Worm (Caenorhabditis elegans): ENCODE data around the gene col-80.

Gene col-80

ce11 chrII:10657632-10658108 lies 49.3 kb upstream of the col-80 start, which contains the start of gene lact-3 (continued):
- no peak for TF ChIP-seq fkh-3 (tag; optimal IDR thresholded peaks at IDR 0.05)
- no peak for TF ChIP-seq hmg-20 (GFP tag; IDR thresholded peaks at IDR 0.05)
- peak; percentile 49 for TF ChIP-seq hmg-1.2 (GFP tag; IDR thresholded peaks at IDR 0.05)
- no peak for TF ChIP-seq lir-1 (GFP tag; conservative IDR thresholded peaks at IDR 0.05)
- no peak for TF ChIP-seq B0035.1 (tag; optimal IDR thresholded peaks at IDR 0.05)
- TF ChIP-seq dox-1 (GFP tag; IDR thresholded peaks at IDR 0.05), result no peak
- peak; percentile 25; the same call in 1 of the 2 replicates for TF ChIP-seq Y56A3A.18 (GFP tag; IDR thresholded peaks at IDR 0.05)
- peak; percentile 31 for TF ChIP-seq F33H1.4 (GFP tag; IDR thresholded peaks at IDR 0.05)
- 0 out of 2 replicates have a peak, but pooled peaks have one; percentile 16 for TF ChIP-seq ceh-91 (GFP tag; IDR thresholded peaks at IDR 0.05)
- 0 out of 2 replicates have a peak, but pooled peaks have one; percentile 72 for TF ChIP-seq cebp-2 (GFP tag; IDR thresholded peaks at IDR 0.05)
- no peak for TF ChIP-seq ztf-6 (GFP tag; IDR thresholded peaks at IDR 0.05)
- TF ChIP-seq pha-4 (tag; optimal IDR thresholded peaks at IDR 0.05), result no peak
- TF ChIP-seq egl-44 (GFP tag; IDR thresholded peaks at IDR 0.05), result 0 out of 2 replicates have a peak, but pooled peaks have one; percentile 13
- TF ChIP-seq madf-10 (tag; optimal IDR thresholded peaks at IDR 0.05), result no peak
- peak; percentile 23 for TF ChIP-seq ceh-79 (tag; optimal IDR thresholded peaks at IDR 0.05)
- TF ChIP-seq F10E7.11 (tag; optimal IDR thresholded peaks at IDR 0.05), result no peak
- TF ChIP-seq efl-1 (GFP tag; optimal IDR thresholded peaks at IDR 0.05), result no peak
- 0 out of 2 replicates have a peak, but pooled peaks have one; percentile 38 for TF ChIP-seq Y79H2A.3 (GFP tag; conservative IDR thresholded peaks at IDR 0.05)
- no peak for TF ChIP-seq dpl-1 (GFP tag; optimal IDR thresholded peaks at IDR 0.05)
- TF ChIP-seq Y95B8A.8 (GFP tag; IDR thresholded peaks at IDR 0.05), result 0 out of 2 replicates have a peak, but pooled peaks have one; percentile 41
- peak; percentile 52 for TF ChIP-seq lin-54 (GFP tag; optimal IDR thresholded peaks at IDR 0.05)
- TF ChIP-seq lsl-1 (GFP tag; optimal IDR thresholded peaks at IDR 0.05), result peak; percentile 23
- peak; percentile 71 for TF ChIP-seq ekl-4 (GFP tag; IDR thresholded peaks at IDR 0.05)
- no peak for TF ChIP-seq F57C9.4 (tag; optimal IDR thresholded peaks at IDR 0.05)
- TF ChIP-seq let-526 (GFP tag; IDR thresholded peaks at IDR 0.05), result no peak
- peak; percentile 67 for TF ChIP-seq nhr-80 (tag; optimal IDR thresholded peaks at IDR 0.05)
- TF ChIP-seq F22D6.2 (tag; optimal IDR thresholded peaks at IDR 0.05), result no peak

ce11 chrII:10658576-10659256 lies 48.3 kb upstream of the col-80 start, which contains the start of the genes snu-13 and rsp-7:
TSS of gene snu-13 (minus strand) at chrII:10658626.
TSS of gene rsp-7 (plus strand) at chrII:10659206.
- no peak for TF ChIP-seq aptf-3 (GFP tag; IDR thresholded peaks at IDR 0.05)
- TF ChIP-seq let-526 (GFP tag; IDR thresholded peaks at IDR 0.05), result no peak
- no peak for TF ChIP-seq Y53F4B.3 (GFP tag; IDR thresholded peaks at IDR 0.05)
- no peak for TF ChIP-seq Y53G8AR.9 (GFP tag; conservative IDR thresholded peaks at IDR 0.05)
- no peak for TF ChIP-seq pha-4 (tag; optimal IDR thresholded peaks at IDR 0.05)
- no peak for TF ChIP-seq Y56A3A.18 (GFP tag; IDR thresholded peaks at IDR 0.05)
- no peak for TF ChIP-seq ceh-100 (GFP tag; IDR thresholded peaks at IDR 0.05)
- TF ChIP-seq fkh-3 (tag; optimal IDR thresholded peaks at IDR 0.05), result no peak
- peak; percentile 22; the same call in 1 of the 2 replicates for TF ChIP-seq D2030.7 (GFP tag; IDR thresholded peaks at IDR 0.05)
- TF ChIP-seq madf-3 (GFP tag; IDR thresholded peaks at IDR 0.05), result no peak
- TF ChIP-seq rec-8 (tag; optimal IDR thresholded peaks at IDR 0.05), result no peak
- peak; percentile 3 for TF ChIP-seq ztf-18 (tag; optimal IDR thresholded peaks at IDR 0.05)
- peak; percentile 57 for TF ChIP-seq madf-8 (GFP tag; conservative IDR thresholded peaks at IDR 0.05)
- TF ChIP-seq madf-6 (GFP tag; IDR thresholded peaks at IDR 0.05), result peak; percentile 53; the same call in 1 of the 2 replicates
- no peak for TF ChIP-seq pbrm-1 (GFP tag; IDR thresholded peaks at IDR 0.05)
- no peak for TF ChIP-seq F57C9.4 (tag; optimal IDR thresholded peaks at IDR 0.05)
- no peak for TF ChIP-seq die-1 (tag; optimal IDR thresholded peaks at IDR 0.05)
- peak; percentile 22 for TF ChIP-seq nhr-80 (tag; optimal IDR thresholded peaks at IDR 0.05)
- TF ChIP-seq gei-17 (GFP tag; optimal IDR thresholded peaks at IDR 0.05), result no peak
- no peak for TF ChIP-seq B0261.1 (tag; optimal IDR thresholded peaks at IDR 0.05)
- no peak for TF ChIP-seq chd-7 (tag; optimal IDR thresholded peaks at IDR 0.05)
- TF ChIP-seq K11D2.4 (GFP tag; IDR thresholded peaks at IDR 0.05), result no peak
- TF ChIP-seq hlh-12 (tag; optimal IDR thresholded peaks at IDR 0.05), result no peak
- peak; percentile 64; the same call in 1 of the 2 replicates for TF ChIP-seq dox-1 (GFP tag; IDR thresholded peaks at IDR 0.05)
- TF ChIP-seq somi-1 (GFP tag; optimal IDR thresholded peaks at IDR 0.05), result peak; percentile 0
- TF ChIP-seq F22D6.2 (tag; optimal IDR thresholded peaks at IDR 0.05), result no peak
- no peak for TF ChIP-seq nhr-90 (tag; optimal IDR thresholded peaks at IDR 0.05)
- peak; percentile 91 for TF ChIP-seq F33H1.4 (GFP tag; IDR thresholded peaks at IDR 0.05)
- no peak for TF ChIP-seq hmg-20 (GFP tag; IDR thresholded peaks at IDR 0.05)

Measured in whole organism, young adult.